Fruit fly (Drosophila melanogaster) whole organism, embryonic: ENCODE results near the gene CG5921.

Experiments
- ATbp ChIP-seq: fragments of 200-800 bp; sonication (Bioruptor generic); optimal IDR thresholded peaks from 2 replicates; lab custom pipeline; 2017; ENCODE audit warnings: missing biosample characterization, mild to moderate bottlenecking, missing genetic modification characterization, missing genetic modification reagents
- Atf3 ChIP-seq: fragments of 200-800 bp; sonication (Bioruptor generic); optimal IDR thresholded peaks from 3 replicates; lab custom pipeline; 2016; ENCODE audit warnings: missing biosample characterization, missing genetic modification characterization
- Blimp-1 ChIP-seq: fragments of 200-800 bp; sonication (Bioruptor generic); optimal IDR thresholded peaks from 3 replicates; lab custom pipeline; 2018; ENCODE audit warnings: missing biosample characterization, missing genetic modification characterization, mild to moderate bottlenecking, moderate library complexity, missing genetic modification reagents
- CG11696 ChIP-seq: fragments of 200-800 bp; sonication (Bioruptor generic); IDR thresholded peaks from 2 replicates; pipeline ENCODE4 v1.3.6; 2022; ENCODE audit warnings: missing biosample characterization, missing genetic modification characterization
- CG1233 ChIP-seq: fragments of 200-800 bp; sonication (Bioruptor generic); optimal IDR thresholded peaks from 4 replicates; lab custom pipeline; 2018; ENCODE audit warnings: missing biosample characterization, mild to moderate bottlenecking, missing genetic modification characterization
- CG15269 ChIP-seq: fragments of 200-800 bp; sonication (Bioruptor generic); optimal IDR thresholded peaks from 2 replicates; lab custom pipeline; 2018; ENCODE audit warnings: missing biosample characterization, mild to moderate bottlenecking, missing genetic modification characterization, moderate library complexity
- CG1603 ChIP-seq: fragments of 200-800 bp; sonication (Bioruptor generic); optimal IDR thresholded peaks from 2 replicates; lab custom pipeline; 2019; ENCODE audit warnings: missing biosample characterization, mild to moderate bottlenecking, missing genetic modification characterization, moderate library complexity
- CG1647 ChIP-seq: fragments of 200-800 bp; sonication (Bioruptor generic); optimal IDR thresholded peaks from 3 replicates; lab custom pipeline; 2016; ENCODE audit warnings: missing biosample characterization, missing genetic modification characterization
- CG17328 ChIP-seq: fragments of 200-800 bp; sonication (Bioruptor generic); IDR thresholded peaks from 2 replicates; pipeline ENCODE4 v1.3.6; 2022; ENCODE audit warnings: missing biosample characterization, missing genetic modification characterization
- CG18599 ChIP-seq: fragments of 200-800 bp; sonication (Bioruptor generic); optimal IDR thresholded peaks from 3 replicates; lab custom pipeline; 2017; ENCODE audit warnings: missing biosample characterization, missing genetic modification characterization, mild to moderate bottlenecking, moderate library complexity, missing genetic modification reagents
- CG18619 ChIP-seq: fragments of 200-800 bp; sonication (Bioruptor generic); optimal IDR thresholded peaks from 3 replicates; lab custom pipeline; 2017; ENCODE audit warnings: missing biosample characterization, mild to moderate bottlenecking, missing genetic modification characterization
- CG30020 ChIP-seq: fragments of 200-800 bp; optimal IDR thresholded peaks from 2 replicates; lab custom pipeline; 2019; ENCODE audit warnings: missing biosample characterization, mild to moderate bottlenecking, missing genetic modification characterization, moderate library complexity
- CG31365 ChIP-seq: fragments of 200-800 bp; sonication (Bioruptor generic); optimal IDR thresholded peaks from 2 replicates; lab custom pipeline; 2018; ENCODE audit warnings: missing biosample characterization, mild to moderate bottlenecking, missing genetic modification characterization
- CG3838 ChIP-seq: fragments of 200-800 bp; sonication (Bioruptor generic); optimal IDR thresholded peaks from 3 replicates; lab custom pipeline; 2016; ENCODE audit warnings: missing biosample characterization, missing genetic modification characterization
- CG42726 ChIP-seq: fragments of 200-800 bp; sonication (Bioruptor generic); IDR thresholded peaks from 2 replicates; pipeline ENCODE4 v1.3.6; 2022; ENCODE audit warnings: missing biosample characterization, missing genetic modification characterization; ENCODE audit not compliant: partially characterized antibody
- CG4360 ChIP-seq: fragments of 200-800 bp; sonication (Bioruptor generic); IDR thresholded peaks from 2 replicates; pipeline ENCODE4 v1.3.6; 2022; ENCODE audit warnings: missing biosample characterization, missing genetic modification characterization
- CG4404 ChIP-seq: fragments of 200-800 bp; sonication (Bioruptor generic); IDR thresholded peaks from 2 replicates; pipeline ENCODE4 v1.3.6; 2022; ENCODE audit warnings: missing biosample characterization, missing genetic modification characterization
- CG5953 ChIP-seq: fragments of 200-800 bp; sonication (Bioruptor generic); IDR thresholded peaks from 2 replicates; pipeline ENCODE4 v1.3.6; 2022; ENCODE audit warnings: missing biosample characterization, missing genetic modification characterization
- CG9817 ChIP-seq: fragments of 200-800 bp; sonication (Bioruptor generic); optimal IDR thresholded peaks from 2 replicates; lab custom pipeline; 2018; ENCODE audit warnings: missing biosample characterization, mild to moderate bottlenecking, missing genetic modification characterization, moderate library complexity
- CHES-1-like ChIP-seq: fragments of 200-800 bp; sonication (Bioruptor generic); optimal IDR thresholded peaks from 2 replicates; lab custom pipeline; 2016; ENCODE audit warnings: missing biosample characterization, missing genetic modification characterization
- Dref ChIP-seq: fragments of 200-800 bp; sonication (Bioruptor generic); IDR thresholded peaks from 2 replicates; pipeline ENCODE4 v1.3.6; 2022; ENCODE audit warnings: missing biosample characterization, missing genetic modification characterization
- HLH4C ChIP-seq: fragments of 200-800 bp; sonication (Bioruptor generic); IDR thresholded peaks from 3 replicates; pipeline ENCODE4 v1.3.6; 2022; ENCODE audit warnings: missing biosample characterization, missing genetic modification characterization; ENCODE audit not compliant: partially characterized antibody
- HmgD ChIP-seq: fragments of 200-800 bp; sonication (Bioruptor generic); optimal IDR thresholded peaks from 3 replicates; lab custom pipeline; 2016; ENCODE audit warnings: missing biosample characterization, missing genetic modification characterization
- Jarid2 ChIP-seq: fragments of 200-800 bp; sonication (Bioruptor generic); optimal IDR thresholded peaks from 3 replicates; lab custom pipeline; 2017; ENCODE audit warnings: mild to moderate bottlenecking, missing biosample characterization, missing genetic modification reagents, missing genetic modification characterization
- Max ChIP-seq: fragments of 200-800 bp; sonication (Bioruptor generic); optimal IDR thresholded peaks from 2 replicates; lab custom pipeline; 2016; ENCODE audit warnings: missing biosample characterization, mild to moderate bottlenecking, missing genetic modification characterization
- Mes4 ChIP-seq: fragments of 200-800 bp; sonication (Bioruptor generic); optimal IDR thresholded peaks from 2 replicates; lab custom pipeline; 2016; ENCODE audit warnings: missing biosample characterization, missing genetic modification characterization
- Six4 ChIP-seq: fragments of 200-800 bp; sonication (Bioruptor generic); optimal IDR thresholded peaks from 2 replicates; lab custom pipeline; 2016; ENCODE audit warnings: missing biosample characterization, missing genetic modification characterization
- Sry-β ChIP-seq: fragments of 200-800 bp; sonication (Bioruptor generic); optimal IDR thresholded peaks from 2 replicates; lab custom pipeline; 2018; ENCODE audit warnings: missing biosample characterization, mild to moderate bottlenecking, missing genetic modification characterization, moderate library complexity
- Taf1 ChIP-seq: fragments of 200-800 bp; sonication (Bioruptor generic); IDR thresholded peaks from 2 replicates; pipeline ENCODE4 v1.3.6; 2022; ENCODE audit warnings: missing biosample characterization, missing genetic modification characterization
- Xbp1 ChIP-seq: fragments of 200-800 bp; sonication (Bioruptor generic); optimal IDR thresholded peaks from 3 replicates; lab custom pipeline; 2016; ENCODE audit warnings: missing biosample characterization, mild to moderate bottlenecking, missing genetic modification characterization
- bsh ChIP-seq, 2 experiments: fragments of 200-800 bp; sonication (Bioruptor generic); optimal IDR thresholded peaks; 2 replicates each; lab custom pipeline; 2017 to 2018; ENCODE audit warnings: mild to moderate bottlenecking in 2 of 2, missing biosample characterization in 2 of 2, missing genetic modification characterization in 2 of 2, moderate library complexity in 1 of 2
- btn ChIP-seq: fragments of 200-800 bp; sonication (Bioruptor generic); optimal IDR thresholded peaks from 2 replicates; lab custom pipeline; 2016; ENCODE audit warnings: missing biosample characterization, missing genetic modification characterization
- cas ChIP-seq: fragments of 200-800 bp; sonication (Bioruptor generic); IDR thresholded peaks from 2 replicates; pipeline ENCODE4 v1.3.6; 2022; ENCODE audit warnings: missing biosample characterization, missing genetic modification characterization
- croc ChIP-seq: fragments of 200-800 bp; sonication (Bioruptor generic); conservative IDR thresholded peaks from 3 replicates; pipeline ENCODE4 v1.3.6; 2022; ENCODE audit warnings: missing biosample characterization, missing genetic modification characterization
- dati ChIP-seq: fragments of 200-800 bp; sonication (Bioruptor generic); IDR thresholded peaks from 2 replicates; pipeline ENCODE4 v1.3.6; 2022; ENCODE audit warnings: missing biosample characterization, missing genetic modification characterization
- disco-r ChIP-seq: fragments of 200-800 bp; sonication (Bioruptor generic); optimal IDR thresholded peaks from 2 replicates; lab custom pipeline; 2016; ENCODE audit warnings: missing biosample characterization, missing genetic modification characterization
- ems ChIP-seq: fragments of 200-800 bp; sonication (Bioruptor generic); optimal IDR thresholded peaks from 3 replicates; lab custom pipeline; 2016; ENCODE audit warnings: missing biosample characterization, missing genetic modification characterization
- esg ChIP-seq: fragments of 200-800 bp; sonication (Bioruptor generic); conservative IDR thresholded peaks from 2 replicates; pipeline ENCODE4 v1.3.6; 2022; ENCODE audit warnings: missing biosample characterization, missing genetic modification characterization
- fd102C ChIP-seq: fragments of 200-800 bp; sonication (Bioruptor generic); optimal IDR thresholded peaks from 2 replicates; lab custom pipeline; 2018; ENCODE audit warnings: missing biosample characterization, mild to moderate bottlenecking, missing genetic modification characterization, moderate library complexity
- h ChIP-seq: fragments of >200 bp; optimal IDR thresholded peaks from 2 replicates; lab custom pipeline; 2017
- her ChIP-seq: fragments of 200-800 bp; sonication (Bioruptor generic); optimal IDR thresholded peaks from 2 replicates; lab custom pipeline; 2016; ENCODE audit warnings: missing biosample characterization, missing genetic modification characterization
- lbe ChIP-seq: fragments of 200-800 bp; sonication (Bioruptor generic); optimal IDR thresholded peaks from 2 replicates; lab custom pipeline; 2016; ENCODE audit warnings: missing biosample characterization, mild to moderate bottlenecking, missing genetic modification characterization
- lov ChIP-seq, 2 experiments: fragments of 200-800 bp in 1 of 2; fragments of >200 bp in 1 of 2; sonication (Bioruptor generic) in 1 of 2; IDR thresholded peaks in 1 of 2; optimal IDR thresholded peaks in 1 of 2; 2 replicates in 1 of 2; 3 replicates in 1 of 2; pipeline versions ENCODE4 v1.3.6 to Lab custom; 2017 to 2022; ENCODE audit warnings: missing biosample characterization in 1 of 2, missing genetic modification characterization in 1 of 2
- nerfin-1 ChIP-seq: fragments of 200-800 bp; sonication (Bioruptor generic); optimal IDR thresholded peaks from 3 replicates; lab custom pipeline; 2019; ENCODE audit warnings: missing biosample characterization, mild to moderate bottlenecking, missing genetic modification characterization, moderate library complexity
- org-1 ChIP-seq: fragments of 200-800 bp; sonication (Bioruptor generic); optimal IDR thresholded peaks from 2 replicates; lab custom pipeline; 2017; ENCODE audit warnings: missing biosample characterization, missing genetic modification characterization
- phol ChIP-seq: fragments of 200-800 bp; sonication (Bioruptor generic); optimal IDR thresholded peaks from 3 replicates; lab custom pipeline; 2018; ENCODE audit warnings: missing biosample characterization, mild to moderate bottlenecking, missing genetic modification characterization, moderate library complexity
- rib ChIP-seq: fragments of 200-800 bp; sonication (Bioruptor generic); IDR thresholded peaks from 2 replicates; pipeline ENCODE4 v1.3.6; 2022; ENCODE audit warnings: missing biosample characterization, missing genetic modification characterization
- slp2 ChIP-seq: fragments of 200-800 bp; sonication (Bioruptor generic); optimal IDR thresholded peaks from 2 replicates; lab custom pipeline; 2016; ENCODE audit warnings: missing biosample characterization, missing genetic modification characterization
- sqz ChIP-seq: fragments of 200-800 bp; sonication (Bioruptor generic); optimal IDR thresholded peaks from 3 replicates; lab custom pipeline; 2018; ENCODE audit warnings: missing biosample characterization, mild to moderate bottlenecking, missing genetic modification characterization
- sr ChIP-seq: fragments of 200-800 bp; sonication (Bioruptor generic); IDR thresholded peaks from 3 replicates; pipeline ENCODE4 v1.3.6; 2022; ENCODE audit warnings: missing biosample characterization, missing genetic modification characterization
- tup ChIP-seq: fragments of 200-800 bp; sonication (Bioruptor generic); optimal IDR thresholded peaks from 2 replicates; lab custom pipeline; 2016; ENCODE audit warnings: missing biosample characterization, mild to moderate bottlenecking, missing genetic modification characterization, moderate library complexity

The CG5921 gene

DNA sequence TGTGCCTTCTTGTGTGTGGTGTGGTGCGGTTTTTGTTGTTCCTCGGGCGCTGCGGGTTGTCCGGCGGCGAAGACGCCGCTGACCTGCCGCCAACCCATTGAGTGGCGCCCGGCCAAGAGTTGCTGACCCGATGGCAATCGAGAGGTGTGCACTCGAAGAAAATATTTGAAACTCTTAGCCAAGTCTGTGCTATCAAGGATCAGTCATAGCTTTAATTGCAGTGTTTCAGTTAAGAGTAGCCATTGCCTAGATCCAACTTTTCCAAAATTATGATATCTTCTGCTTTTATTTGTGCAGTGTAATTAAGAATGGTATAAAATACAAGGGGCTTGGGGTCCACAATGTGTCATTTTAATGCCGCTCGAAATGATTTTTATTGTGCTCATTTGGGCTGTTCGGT is 26.0 kb upstream of the CG5921 start (continued):
- TF ChIP-seq CG18599 = peak; percentile 26
- no peak for TF ChIP-seq lbe (GFP tag; lab: Kevin White, UChicago)
- TF ChIP-seq disco-r (GFP tag; lab: Kevin White, UChicago) = no peak
- peak; percentile 64 for TF ChIP-seq Xbp1 (GFP tag; lab: Kevin White, UChicago)
- TF ChIP-seq CG11696 (GFP tag; lab: Robert Waterston, UW) = no peak
- no peak for TF ChIP-seq CG9817 (tag; lab: Kevin White, UChicago)
- peak; percentile 67 for TF ChIP-seq CG17328
- TF ChIP-seq Six4 (GFP tag; lab: Kevin White, UChicago) = peak; percentile 37
- TF ChIP-seq CG30020 (tag; lab: Kevin White, UChicago) = no peak
- no peak for TF ChIP-seq her (GFP tag; lab: Kevin White, UChicago)
- TF ChIP-seq CG4404 (GFP tag; lab: Robert Waterston, UW) = peak; percentile 47; the same call in 1 of the 2 replicates
- TF ChIP-seq CHES-1-like (GFP tag; lab: Kevin White, UChicago) = peak; percentile 16
- peak; percentile 83 for TF ChIP-seq CG1603 (tag; lab: Kevin White, UChicago)
- TF ChIP-seq esg (GFP tag; lab: Robert Waterston, UW) = 0 out of 2 replicates have a peak, but pooled peaks have one; percentile 37
- TF ChIP-seq Taf1 (GFP tag; lab: Robert Waterston, UW) = no peak
- no peak for TF ChIP-seq CG3838 (GFP tag; lab: Kevin White, UChicago)
- TF ChIP-seq CG18619 = no peak
- TF ChIP-seq h (lab: Kevin White, UChicago) = no peak
- TF ChIP-seq sr (GFP tag; lab: Robert Waterston, UW) = no peak
- peak in 1 of 2 experiments; percentile 77 for TF ChIP-seq bsh (GFP tag; optimal IDR thresholded peaks at IDR 0.05; lab: Kevin White, UChicago)
- no peak for TF ChIP-seq CG42726
- no peak for TF ChIP-seq rib
- TF ChIP-seq CG15269 (tag; lab: Kevin White, UChicago) = no peak
- peak; percentile 32 for TF ChIP-seq btn
- TF ChIP-seq cas (GFP tag; lab: Robert Waterston, UW) = no peak
- peak; percentile 10 for TF ChIP-seq ems (GFP tag; lab: Kevin White, UChicago)
- no peak for TF ChIP-seq CG5953 (GFP tag; lab: Robert Waterston, UW)
- TF ChIP-seq fd102C = peak; percentile 50
- no peak for TF ChIP-seq lov (optimal IDR thresholded peaks at IDR 0.05; lab: Kevin White, UChicago)
- TF ChIP-seq lov (GFP tag; IDR thresholded peaks at IDR 0.05; lab: Robert Waterston, UW) = peak; percentile 68; the same call in 2 of the 3 replicates
- TF ChIP-seq tup = no peak
- TF ChIP-seq Blimp-1 (GFP tag; lab: Kevin White, UChicago) = peak; percentile 26
- TF ChIP-seq Jarid2 = no peak
- TF ChIP-seq nerfin-1 (tag; lab: Kevin White, UChicago) = no peak
- TF ChIP-seq croc (GFP tag; lab: Robert Waterston, UW) = peak; percentile 47; the same call in 2 of the 3 replicates
- TF ChIP-seq CG1647 = no peak
- no peak for TF ChIP-seq HLH4C
- peak; percentile 46 for TF ChIP-seq Mes4
- peak; percentile 28 for TF ChIP-seq org-1 (GFP tag; lab: Kevin White, UChicago)
- TF ChIP-seq CG4360 (GFP tag; lab: Robert Waterston, UW) = peak; percentile 14; the same call in 1 of the 2 replicates
- no peak for TF ChIP-seq HmgD (GFP tag; lab: Kevin White, UChicago)
- no peak for TF ChIP-seq sqz
- TF ChIP-seq dati (GFP tag; lab: Robert Waterston, UW) = no peak
- TF ChIP-seq ATbp = peak; percentile 33
- no peak for TF ChIP-seq CG31365
- TF ChIP-seq Atf3 (GFP tag; lab: Kevin White, UChicago) = peak; percentile 41
- peak; percentile 44 for TF ChIP-seq CG1233 (GFP tag; lab: Kevin White, UChicago)
- TF ChIP-seq slp2 (GFP tag; lab: Kevin White, UChicago) = peak; percentile 9
- no peak for TF ChIP-seq Max
- no peak for TF ChIP-seq Dref (GFP tag; lab: Robert Waterston, UW)
- TF ChIP-seq phol (tag; lab: Kevin White, UChicago) = peak; percentile 55
- no peak for TF ChIP-seq Sry-β (GFP tag; lab: Kevin White, UChicago)
